Fruit fly (Drosophila melanogaster): Measurements from ENCODE around the gene Atx2.

Gene Atx2

DNA sequence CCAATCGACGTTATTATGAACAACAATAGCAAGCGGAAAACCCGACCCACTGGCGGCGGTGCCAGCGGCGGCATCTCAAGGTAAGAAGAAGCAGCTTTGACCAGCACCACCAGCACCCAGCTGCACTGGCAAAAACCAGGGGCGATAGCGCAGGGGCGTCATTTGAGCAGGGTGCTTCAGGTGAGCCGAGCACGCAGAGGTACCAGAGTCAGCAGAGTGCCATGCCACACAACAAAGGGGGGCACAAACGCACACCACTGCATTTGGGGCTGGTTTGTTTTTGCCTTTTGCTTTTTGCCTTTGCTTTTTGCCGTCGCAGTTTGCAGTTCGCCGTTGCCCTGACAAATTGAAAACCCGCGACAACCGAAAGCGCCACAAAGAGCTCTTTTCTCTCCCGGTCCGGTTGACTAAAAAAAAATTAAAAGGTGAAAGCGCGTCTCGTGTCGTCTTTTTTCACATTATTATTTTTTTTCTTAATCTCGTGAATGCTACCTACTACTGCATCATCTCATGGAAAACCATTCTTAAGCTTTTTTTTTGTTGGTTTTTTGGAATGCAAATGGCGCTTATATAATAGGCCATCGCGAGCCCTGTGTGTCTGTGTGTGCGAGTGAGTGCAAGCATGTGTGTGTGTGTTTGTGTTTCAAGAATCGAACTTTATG is 1.0 kb downstream of the Atx2 start:
- no peak for TF ChIP-seq CG17801 (GFP tag; optimal IDR thresholded peaks at IDR 0.05; ENCODE audit: partially characterized antibody)

- TF ChIP-seq CG17801 (GFP tag; optimal IDR thresholded peaks at IDR 0.05; ENCODE audit: partially characterized antibody) = peak; percentile 22
Measured at dm6 chr3R:15409772-15410688, 1.8 kb downstream of the Atx2 start.

- no peak for TF ChIP-seq CG17801 (GFP tag; optimal IDR thresholded peaks at IDR 0.05; ENCODE audit: partially characterized antibody)
Measured at dm6 chr3R:15410689-15411587, 2.7 kb downstream of the Atx2 start.

dm6 chr3R:15414936-15415601 is 6.8 kb downstream of the Atx2 start:
- no peak for TF ChIP-seq CG17801 (GFP tag; optimal IDR thresholded peaks at IDR 0.05; ENCODE audit: partially characterized antibody)

- no peak for TF ChIP-seq CG17801 (GFP tag; optimal IDR thresholded peaks at IDR 0.05; ENCODE audit: partially characterized antibody)
Measured at dm6 chr3R:15417761-15418754, 9.8 kb downstream of the Atx2 start.

DNA sequence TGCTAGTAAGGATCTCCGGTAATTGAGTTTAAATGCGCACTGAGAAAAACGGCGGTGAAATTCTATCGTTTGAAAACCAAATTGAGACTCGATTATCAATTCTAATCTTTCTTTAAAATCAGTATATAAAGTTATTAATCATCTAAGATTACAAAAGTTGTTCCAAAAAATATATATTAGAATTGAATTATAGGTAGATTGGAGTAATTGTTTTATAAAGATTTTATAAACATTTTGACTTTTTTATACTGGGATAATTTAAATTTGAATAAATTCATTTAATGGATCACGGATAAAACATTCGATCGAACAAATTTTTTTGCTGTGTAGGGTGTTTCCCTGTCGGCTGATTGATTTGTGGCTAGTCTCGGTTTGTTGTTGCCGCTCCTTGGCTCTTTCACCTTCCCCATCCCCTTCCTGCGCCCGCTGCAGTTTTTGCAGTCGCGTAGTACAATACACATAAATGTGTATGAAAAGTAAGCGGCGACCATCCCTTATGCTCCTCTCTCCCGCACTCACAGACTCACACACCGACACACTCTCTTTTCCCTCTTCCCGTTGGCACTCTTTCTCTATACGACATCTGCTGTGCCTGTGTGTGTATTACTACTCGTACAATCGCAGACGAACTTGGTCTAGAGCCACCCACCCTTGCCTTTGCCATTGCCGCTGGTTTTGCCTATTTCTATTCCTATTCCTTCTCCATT is 10.8 kb downstream of the Atx2 start:
- TF ChIP-seq CG17801 (GFP tag; optimal IDR thresholded peaks at IDR 0.05; ENCODE audit: partially characterized antibody) = no peak

- no peak for TF ChIP-seq CG17801 (GFP tag; optimal IDR thresholded peaks at IDR 0.05; ENCODE audit: partially characterized antibody)
Measured at dm6 chr3R:15420375-15420931, 12.2 kb downstream of the Atx2 start.

DNA sequence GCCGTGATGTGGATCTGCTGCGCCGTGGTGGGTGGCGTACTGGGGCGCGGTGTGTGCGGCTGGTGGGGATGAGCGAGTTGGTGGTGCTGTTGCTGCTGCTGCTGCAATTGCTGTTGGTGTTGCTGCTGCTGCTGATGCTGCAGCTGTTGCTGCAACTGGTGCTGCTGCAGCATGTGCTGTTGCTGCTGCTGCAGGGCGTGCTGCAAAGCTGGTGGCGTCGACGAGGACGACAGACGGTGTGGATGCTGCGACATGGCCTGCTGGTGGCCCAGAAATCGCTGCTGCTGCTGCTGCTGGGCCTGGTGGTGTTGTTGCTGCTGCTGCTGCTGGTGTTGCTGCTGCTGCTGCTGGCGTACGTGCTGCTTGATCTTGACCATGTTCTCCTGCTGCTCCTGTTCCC is 16.0 kb downstream of the Atx2 start:
- no peak for TF ChIP-seq CG17801 (GFP tag; optimal IDR thresholded peaks at IDR 0.05; ENCODE audit: partially characterized antibody)

DNA sequence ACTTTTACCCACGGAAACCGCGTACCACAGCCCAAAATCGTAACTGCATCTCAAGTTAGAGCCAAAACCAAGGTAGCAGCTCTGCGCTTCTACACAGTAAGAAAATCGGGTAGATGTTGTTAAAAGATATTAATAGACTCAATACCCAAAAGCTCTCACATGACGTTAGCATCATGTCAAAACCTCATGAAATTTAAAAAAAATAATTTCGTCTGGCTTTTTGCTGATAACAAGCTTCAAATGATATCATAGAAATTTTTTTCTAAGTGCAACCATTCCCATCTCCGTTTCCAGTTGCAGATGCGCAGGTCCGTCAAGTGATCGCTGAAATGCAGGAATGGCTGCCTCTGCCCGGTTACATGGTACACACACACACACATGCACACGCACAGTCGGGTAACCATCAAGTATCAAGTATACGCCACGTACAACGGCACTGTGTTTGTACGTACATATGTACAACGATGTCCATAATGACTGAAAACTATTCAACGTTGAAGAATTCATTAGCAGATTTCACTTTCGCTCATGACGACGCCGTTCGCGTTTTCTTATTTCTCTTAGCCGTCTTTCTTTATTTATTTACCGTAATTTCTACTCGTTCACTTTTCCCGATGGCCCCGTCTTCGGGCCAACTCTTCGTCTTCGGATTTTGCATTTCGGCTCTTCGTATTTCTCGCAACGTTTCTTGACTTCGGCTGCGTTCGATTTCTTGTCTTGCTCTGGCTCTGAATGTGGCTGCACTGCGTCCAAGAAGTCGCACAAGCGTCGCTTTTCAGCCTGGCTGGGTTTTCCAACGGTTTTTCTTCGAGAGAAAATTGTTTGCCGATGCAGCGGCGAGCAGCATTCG is 17.6 kb downstream of the Atx2 start:
- no peak for TF ChIP-seq CG17801 (GFP tag; optimal IDR thresholded peaks at IDR 0.05; ENCODE audit: partially characterized antibody)

DNA sequence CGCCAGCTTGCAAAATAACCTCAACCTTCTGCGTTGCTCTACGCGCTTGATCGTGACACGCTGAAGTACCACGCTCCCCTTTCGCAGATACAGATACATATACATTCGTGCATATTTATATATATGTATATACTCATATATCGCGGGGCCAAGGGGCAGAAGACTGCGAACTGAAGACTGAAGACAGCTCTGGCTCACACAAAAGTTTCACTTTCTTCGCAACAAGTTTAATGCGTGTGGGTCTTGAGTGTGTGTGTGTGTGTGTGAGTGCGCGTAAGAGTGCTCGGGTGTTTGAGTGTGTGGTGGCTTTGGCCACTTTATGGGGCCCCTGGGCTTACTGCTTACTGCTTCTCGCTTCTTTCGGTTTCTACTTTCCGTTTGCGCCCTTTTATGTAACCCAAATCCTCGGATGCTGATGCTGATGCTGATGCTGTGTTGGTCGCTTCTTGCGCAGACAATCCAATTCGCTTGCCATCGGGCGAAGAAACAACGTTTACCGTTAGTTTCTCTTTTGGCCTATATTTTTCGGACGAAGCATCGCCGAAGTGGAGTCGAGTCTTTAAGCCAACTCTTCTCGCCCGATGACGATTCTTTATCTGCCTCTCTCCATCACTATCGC is 19.1 kb downstream of the Atx2 start:
- no peak for TF ChIP-seq CG17801 (GFP tag; optimal IDR thresholded peaks at IDR 0.05; ENCODE audit: partially characterized antibody)

DNA sequence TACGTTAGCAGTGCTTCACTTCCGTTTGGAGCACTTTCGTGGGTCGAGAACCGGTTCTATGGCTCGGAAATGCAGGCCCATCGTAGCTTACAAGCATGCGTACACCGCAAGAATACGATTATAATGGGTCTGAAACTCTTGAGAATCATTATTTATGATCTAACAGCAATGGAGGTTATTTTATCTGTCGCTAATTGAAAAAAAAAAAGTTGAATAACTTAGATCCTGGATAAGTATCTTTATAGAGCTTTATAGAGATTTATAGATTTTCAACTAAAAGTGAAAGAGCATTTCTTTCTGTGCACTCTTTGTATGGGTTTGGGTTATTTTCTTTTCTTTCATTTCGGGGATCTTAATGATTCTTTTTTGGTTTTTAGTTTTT is 19.6 kb downstream of the Atx2 start:
- TF ChIP-seq CG17801 (GFP tag; optimal IDR thresholded peaks at IDR 0.05; ENCODE audit: partially characterized antibody) = no peak
